Fruit fly (Drosophila melanogaster): Measurements from ENCODE around the gene pcx.

pcx gene

dm6 chrX:2196086-2196732 is 28.9 kb upstream of the pcx start:
- TF ChIP-seq pan (optimal IDR thresholded peaks at IDR 0.05) (no peak), CG8478 (optimal IDR thresholded peaks at IDR 0.05) (no peak), Dll (optimal IDR thresholded peaks at IDR 0.05) (no peak), EcR (GFP tag; optimal IDR thresholded peaks at IDR 0.05) (no peak), psq (optimal IDR thresholded peaks at IDR 0.05) (no peak), usp (GFP tag; optimal IDR thresholded peaks at IDR 0.05) (no peak)

- TF ChIP-seq CG8478 (optimal IDR thresholded peaks at IDR 0.05): no peak
- TF ChIP-seq EcR (GFP tag; optimal IDR thresholded peaks at IDR 0.05): no peak
- no peak for TF ChIP-seq psq (optimal IDR thresholded peaks at IDR 0.05)
- TF ChIP-seq usp (GFP tag; optimal IDR thresholded peaks at IDR 0.05): no peak
- TF ChIP-seq pan (optimal IDR thresholded peaks at IDR 0.05): no peak
- TF ChIP-seq Dll (optimal IDR thresholded peaks at IDR 0.05): no peak
Measured at dm6 chrX:2197414-2198271, 27.5 kb upstream of the pcx start.

- TF ChIP-seq EcR (GFP tag; optimal IDR thresholded peaks at IDR 0.05): no peak
- TF ChIP-seq CG8478 (optimal IDR thresholded peaks at IDR 0.05): no peak
- TF ChIP-seq pan (optimal IDR thresholded peaks at IDR 0.05): no peak
- no peak for TF ChIP-seq Dll (optimal IDR thresholded peaks at IDR 0.05)
- no peak for TF ChIP-seq usp (GFP tag; optimal IDR thresholded peaks at IDR 0.05)
- no peak for TF ChIP-seq psq (optimal IDR thresholded peaks at IDR 0.05)
Measured at dm6 chrX:2198272-2198571, 26.9 kb upstream of the pcx start.

dm6 chrX:2199303-2199702 is 25.8 kb upstream of the pcx start:
- TF ChIP-seq pan (optimal IDR thresholded peaks at IDR 0.05) (no peak), psq (optimal IDR thresholded peaks at IDR 0.05) (no peak), usp (GFP tag; optimal IDR thresholded peaks at IDR 0.05) (no peak), Dll (optimal IDR thresholded peaks at IDR 0.05) (no peak), CG8478 (optimal IDR thresholded peaks at IDR 0.05) (no peak)

dm6 chrX:2203766-2204165 is 21.3 kb upstream of the pcx start, which contains the start of gene FarO:
TSS of gene FarO (minus strand) at chrX:2203866.
- TF ChIP-seq usp (GFP tag; optimal IDR thresholded peaks at IDR 0.05): no peak
- TF ChIP-seq Dll (optimal IDR thresholded peaks at IDR 0.05): no peak
- TF ChIP-seq psq (optimal IDR thresholded peaks at IDR 0.05): no peak
- TF ChIP-seq pan (optimal IDR thresholded peaks at IDR 0.05): no peak
- TF ChIP-seq EcR (GFP tag; optimal IDR thresholded peaks at IDR 0.05): no peak
- TF ChIP-seq CG8478 (optimal IDR thresholded peaks at IDR 0.05): no peak

- TF ChIP-seq usp (GFP tag; optimal IDR thresholded peaks at IDR 0.05) (no peak), Dll (optimal IDR thresholded peaks at IDR 0.05) (no peak), psq (optimal IDR thresholded peaks at IDR 0.05) (no peak), CG8478 (optimal IDR thresholded peaks at IDR 0.05) (no peak), EcR (GFP tag; optimal IDR thresholded peaks at IDR 0.05) (no peak), pan (optimal IDR thresholded peaks at IDR 0.05) (no peak)
Measured at dm6 chrX:2208641-2209241, 16.4 kb upstream of the pcx start.

- TF ChIP-seq psq (optimal IDR thresholded peaks at IDR 0.05) (no peak), usp (GFP tag; optimal IDR thresholded peaks at IDR 0.05) (no peak), Dll (optimal IDR thresholded peaks at IDR 0.05) (no peak), CG8478 (optimal IDR thresholded peaks at IDR 0.05) (no peak)
Measured at dm6 chrX:2212327-2212820, 12.7 kb upstream of the pcx start.

- TF ChIP-seq Dll (optimal IDR thresholded peaks at IDR 0.05) (no peak), pan (optimal IDR thresholded peaks at IDR 0.05) (no peak), EcR (GFP tag; optimal IDR thresholded peaks at IDR 0.05) (no peak), usp (GFP tag; optimal IDR thresholded peaks at IDR 0.05) (no peak), CG8478 (optimal IDR thresholded peaks at IDR 0.05) (no peak), psq (optimal IDR thresholded peaks at IDR 0.05) (no peak)
Measured at dm6 chrX:2213759-2214406, 11.2 kb upstream of the pcx start, which contains the start of gene SmydA-8. TSS of gene SmydA-8 (minus strand) at chrX:2213809.

dm6 chrX:2218455-2218854 is 6.6 kb upstream of the pcx start:
- TF ChIP-seq pan (optimal IDR thresholded peaks at IDR 0.05): no peak
- no peak for TF ChIP-seq psq (optimal IDR thresholded peaks at IDR 0.05)
- TF ChIP-seq Dll (optimal IDR thresholded peaks at IDR 0.05): no peak
- no peak for TF ChIP-seq EcR (GFP tag; optimal IDR thresholded peaks at IDR 0.05)
- no peak for TF ChIP-seq CG8478 (optimal IDR thresholded peaks at IDR 0.05)
- TF ChIP-seq usp (GFP tag; optimal IDR thresholded peaks at IDR 0.05): no peak

dm6 chrX:2219246-2219645 is 5.8 kb upstream of the pcx start:
- TF ChIP-seq Dll (optimal IDR thresholded peaks at IDR 0.05) (no peak), psq (optimal IDR thresholded peaks at IDR 0.05) (no peak), usp (GFP tag; optimal IDR thresholded peaks at IDR 0.05) (no peak), CG8478 (optimal IDR thresholded peaks at IDR 0.05) (no peak), pan (optimal IDR thresholded peaks at IDR 0.05) (no peak), EcR (GFP tag; optimal IDR thresholded peaks at IDR 0.05) (no peak)

dm6 chrX:2219899-2220298 is 5.2 kb upstream of the pcx start:
- TF ChIP-seq CG8478 (optimal IDR thresholded peaks at IDR 0.05) (no peak), usp (GFP tag; optimal IDR thresholded peaks at IDR 0.05) (no peak), psq (optimal IDR thresholded peaks at IDR 0.05) (no peak)

dm6 chrX:2221598-2221997 is 3.5 kb upstream of the pcx start:
- no peak for TF ChIP-seq psq (optimal IDR thresholded peaks at IDR 0.05)
- TF ChIP-seq usp (GFP tag; optimal IDR thresholded peaks at IDR 0.05): no peak
- no peak for TF ChIP-seq Dll (optimal IDR thresholded peaks at IDR 0.05)
- TF ChIP-seq EcR (GFP tag; optimal IDR thresholded peaks at IDR 0.05): no peak

Measured in whole organism.